Worm (Caenorhabditis elegans): ENCODE results near the gene ugt-44.

DNA sequence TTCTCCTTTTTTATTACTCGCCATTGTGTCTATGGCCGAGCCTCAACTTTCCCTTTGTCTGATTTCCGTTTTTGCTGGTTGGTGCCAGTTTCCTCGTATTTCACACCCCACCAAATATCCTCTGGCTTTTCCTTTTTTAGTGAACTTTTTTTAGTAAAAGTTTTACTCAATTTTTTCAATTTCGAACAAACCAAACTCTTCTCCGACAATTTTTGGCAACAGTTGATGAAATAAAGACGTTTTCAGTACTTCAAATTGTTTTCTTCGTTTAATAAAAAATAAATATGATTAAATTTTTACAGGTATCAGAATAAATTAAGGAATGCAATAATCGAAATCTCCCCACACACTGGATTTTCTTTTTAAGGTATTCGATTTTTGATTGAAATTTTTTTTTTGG lies 51.6 kb downstream of the ugt-44 start, which contains the start of gene cal-4:
- TF ChIP-seq B0310.2 (tag; optimal IDR thresholded peaks at IDR 0.05) (no peak), ama-1 (optimal IDR thresholded peaks at IDR 0.05) (no peak), ets-7 (tag; optimal IDR thresholded peaks at IDR 0.05) (no peak), ceh-13 (GFP tag; optimal IDR thresholded peaks at IDR 0.05) (no peak)
